Fruit fly (Drosophila melanogaster): ENCODE results near the gene CG15577.

CG15577 gene

dm6 chrX:4277861-4278260 is 1.1 kb upstream of the CG15577 start, which contains the start of gene CG15578:
CG15578 (minus strand) TSS chrX:4277961.
- TF ChIP-seq h (optimal IDR thresholded peaks at IDR 0.05) (no peak), Sin3A (optimal IDR thresholded peaks at IDR 0.05) (no peak), insv (optimal IDR thresholded peaks at IDR 0.05) (no peak), psq (optimal IDR thresholded peaks at IDR 0.05) (no peak), ttk (optimal IDR thresholded peaks at IDR 0.05) (no peak), Myc (optimal IDR thresholded peaks at IDR 0.05) (no peak)

dm6 chrX:4273499-4273898 is 3.3 kb downstream of the CG15577 start:
- TF ChIP-seq psq (optimal IDR thresholded peaks at IDR 0.05) (no peak), Myc (optimal IDR thresholded peaks at IDR 0.05) (no peak), h (optimal IDR thresholded peaks at IDR 0.05) (no peak), ttk (optimal IDR thresholded peaks at IDR 0.05) (no peak), insv (optimal IDR thresholded peaks at IDR 0.05) (no peak), Sin3A (optimal IDR thresholded peaks at IDR 0.05) (no peak)

dm6 chrX:4268401-4268800 is 8.4 kb downstream of the CG15577 start, which contains the start of gene CG15572:
CG15572 (plus strand) TSS chrX:4268701.
- TF ChIP-seq insv (optimal IDR thresholded peaks at IDR 0.05): no peak
- TF ChIP-seq psq (optimal IDR thresholded peaks at IDR 0.05): no peak
- no peak for TF ChIP-seq Sin3A (optimal IDR thresholded peaks at IDR 0.05)
- no peak for TF ChIP-seq Myc (optimal IDR thresholded peaks at IDR 0.05)
- no peak for TF ChIP-seq h (optimal IDR thresholded peaks at IDR 0.05)
- TF ChIP-seq ttk (optimal IDR thresholded peaks at IDR 0.05): no peak

dm6 chrX:4265797-4266196 is 11.0 kb downstream of the CG15577 start, which contains the start of gene CG12691:
CG12691 (plus strand) TSS chrX:4266097.
- TF ChIP-seq h (optimal IDR thresholded peaks at IDR 0.05) (no peak), insv (optimal IDR thresholded peaks at IDR 0.05) (no peak), ttk (optimal IDR thresholded peaks at IDR 0.05) (no peak), psq (optimal IDR thresholded peaks at IDR 0.05) (no peak)

- TF ChIP-seq psq (optimal IDR thresholded peaks at IDR 0.05): no peak
- TF ChIP-seq Myc (optimal IDR thresholded peaks at IDR 0.05): no peak
- TF ChIP-seq ttk (optimal IDR thresholded peaks at IDR 0.05): no peak
- no peak for TF ChIP-seq h (optimal IDR thresholded peaks at IDR 0.05)
- no peak for TF ChIP-seq insv (optimal IDR thresholded peaks at IDR 0.05)
- no peak for TF ChIP-seq Sin3A (optimal IDR thresholded peaks at IDR 0.05)
Observed at dm6 chrX:4265327-4265726, 11.5 kb downstream of the CG15577 start.

- TF ChIP-seq Sin3A (optimal IDR thresholded peaks at IDR 0.05) (no peak), ttk (optimal IDR thresholded peaks at IDR 0.05) (no peak), Myc (optimal IDR thresholded peaks at IDR 0.05) (no peak), psq (optimal IDR thresholded peaks at IDR 0.05) (no peak), insv (optimal IDR thresholded peaks at IDR 0.05) (no peak), h (optimal IDR thresholded peaks at IDR 0.05) (no peak)
Observed at dm6 chrX:4264319-4264718, 12.5 kb downstream of the CG15577 start.

dm6 chrX:4262661-4263060 is 14.1 kb downstream of the CG15577 start:
- TF ChIP-seq psq (optimal IDR thresholded peaks at IDR 0.05): no peak
- TF ChIP-seq insv (optimal IDR thresholded peaks at IDR 0.05): no peak
- no peak for TF ChIP-seq Myc (optimal IDR thresholded peaks at IDR 0.05)

dm6 chrX:4252690-4253089 is 24.1 kb downstream of the CG15577 start, which contains the start of gene CG15576:
CG15576 (minus strand) TSS chrX:4252790.
- TF ChIP-seq ttk (optimal IDR thresholded peaks at IDR 0.05) (no peak), Sin3A (optimal IDR thresholded peaks at IDR 0.05) (no peak), Myc (optimal IDR thresholded peaks at IDR 0.05) (no peak), psq (optimal IDR thresholded peaks at IDR 0.05) (no peak), h (optimal IDR thresholded peaks at IDR 0.05) (no peak), insv (optimal IDR thresholded peaks at IDR 0.05) (no peak)

dm6 chrX:4248077-4248476 is 28.7 kb downstream of the CG15577 start, which contains the start of gene CG43135:
CG43135 (plus strand) TSS chrX:4248377.
- TF ChIP-seq insv (optimal IDR thresholded peaks at IDR 0.05) (no peak), Myc (optimal IDR thresholded peaks at IDR 0.05) (no peak), ttk (optimal IDR thresholded peaks at IDR 0.05) (no peak), Sin3A (optimal IDR thresholded peaks at IDR 0.05) (no peak), psq (optimal IDR thresholded peaks at IDR 0.05) (no peak), h (optimal IDR thresholded peaks at IDR 0.05) (no peak)

dm6 chrX:4247013-4247412 is 29.8 kb downstream of the CG15577 start, which contains the start of gene CG43134:
CG43134 (plus strand) TSS chrX:4247313.
- TF ChIP-seq psq (optimal IDR thresholded peaks at IDR 0.05) (no peak), ttk (optimal IDR thresholded peaks at IDR 0.05) (no peak), Myc (optimal IDR thresholded peaks at IDR 0.05) (no peak), h (optimal IDR thresholded peaks at IDR 0.05) (no peak), Sin3A (optimal IDR thresholded peaks at IDR 0.05) (no peak), insv (optimal IDR thresholded peaks at IDR 0.05) (no peak)

dm6 chrX:4246039-4246438 is 30.8 kb downstream of the CG15577 start, which contains the start of gene Muc4B:
Muc4B (minus strand) TSS chrX:4246139.
- TF ChIP-seq h (optimal IDR thresholded peaks at IDR 0.05) (no peak), Sin3A (optimal IDR thresholded peaks at IDR 0.05) (no peak), ttk (optimal IDR thresholded peaks at IDR 0.05) (no peak), psq (optimal IDR thresholded peaks at IDR 0.05) (no peak), insv (optimal IDR thresholded peaks at IDR 0.05) (no peak)

- TF ChIP-seq h (optimal IDR thresholded peaks at IDR 0.05) (no peak), insv (optimal IDR thresholded peaks at IDR 0.05) (no peak), Sin3A (optimal IDR thresholded peaks at IDR 0.05) (no peak), psq (optimal IDR thresholded peaks at IDR 0.05) (no peak), ttk (optimal IDR thresholded peaks at IDR 0.05) (no peak), Myc (optimal IDR thresholded peaks at IDR 0.05) (no peak)
Observed at dm6 chrX:4242726-4243125, 34.1 kb downstream of the CG15577 start, which contains the start of gene Femcoat. Femcoat (minus strand) TSS chrX:4242826.

- TF ChIP-seq Myc (optimal IDR thresholded peaks at IDR 0.05) (no peak), h (optimal IDR thresholded peaks at IDR 0.05) (no peak), Sin3A (optimal IDR thresholded peaks at IDR 0.05) (no peak), psq (optimal IDR thresholded peaks at IDR 0.05) (no peak), insv (optimal IDR thresholded peaks at IDR 0.05) (no peak), ttk (optimal IDR thresholded peaks at IDR 0.05) (no peak)
Observed at dm6 chrX:4240146-4240545, 36.7 kb downstream of the CG15577 start.

All from Kc167 (cell line).